Fruit fly (Drosophila melanogaster) whole organism, embryonic: Measurements from ENCODE around the gene CG44476.

ENCODE experiments used
- CG4404 ChIP-seq: fragments of 200-800 bp; sonication (Bioruptor generic); IDR thresholded peaks from 2 replicates; pipeline ENCODE4 v1.3.6; 2022; ENCODE audit warnings: missing biosample characterization, missing genetic modification characterization
- NK7.1 ChIP-seq: fragments of 200-800 bp; sonication (Bioruptor generic); optimal IDR thresholded peaks from 3 replicates; lab custom pipeline; 2016; ENCODE audit warnings: missing biosample characterization, missing genetic modification characterization

dm6 chr2L:18154551-18154950 lies 41.6 kb upstream of the CG44476 start, which contains the start of gene CG15155:
- TF ChIP-seq CG4404 (GFP tag; lab: Robert Waterston, UW) (no peak), NK7.1 (GFP tag; lab: Kevin White, UChicago) (no peak)
